Fruit fly (Drosophila melanogaster): ENCODE results near the gene verm.

DNA sequence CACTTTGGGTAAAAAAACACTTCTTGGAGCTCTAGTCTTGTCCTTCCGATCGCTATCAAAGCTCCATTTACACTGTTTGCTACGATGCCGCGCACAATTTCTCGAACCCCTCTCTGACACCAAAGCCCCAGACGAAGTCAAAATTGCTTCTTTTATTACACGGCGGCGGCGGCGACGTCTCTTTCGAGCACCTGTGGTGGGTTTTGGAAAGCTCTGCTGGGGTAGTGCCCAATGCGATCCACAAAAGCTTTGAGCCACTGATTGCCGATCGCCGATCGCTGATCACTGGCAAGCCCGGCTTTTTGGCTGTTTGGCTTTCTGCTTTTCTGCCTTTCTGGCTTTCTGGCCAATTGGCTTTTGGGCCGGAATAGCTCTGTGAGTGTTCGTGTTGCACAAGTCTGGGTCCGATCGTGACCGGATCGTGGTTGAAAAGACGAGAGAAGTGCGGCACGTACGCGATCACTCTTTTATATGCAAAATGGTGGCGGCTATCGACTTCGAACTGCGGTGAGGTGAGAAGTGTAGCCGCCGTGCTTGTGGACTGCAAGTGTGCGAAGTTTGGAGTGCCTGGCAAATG is 12.6 kb upstream of the verm start, which contains the start of gene serp:
- TF ChIP-seq ci (GFP tag; IDR thresholded peaks at IDR 0.05) (0 out of 3 replicates have a peak, but pooled peaks have one; percentile 29), trem (tag; optimal IDR thresholded peaks at IDR 0.05) (no peak), nau (GFP tag; optimal IDR thresholded peaks at IDR 0.05) (no peak), fd64A (GFP tag; optimal IDR thresholded peaks at IDR 0.05) (no peak), CG11093 (GFP tag; IDR thresholded peaks at IDR 0.05) (no peak), CG12236 (GFP tag; optimal IDR thresholded peaks at IDR 0.05) (no peak)

All from whole organism, embryonic.